Worm (Caenorhabditis elegans) whole organism, young adult: ENCODE results near the gene C09E7.8.

Experiments used
- B0261.1 ChIP-seq: sonication (generic microtip); optimal IDR thresholded peaks from 2 replicates; lab custom pipeline; 2016; ENCODE audit warnings: mild to moderate bottlenecking, missing genetic modification characterization, moderate library complexity, missing compliant biosample characterization
- C17E4.6 ChIP-seq: fragments of 200-800 bp; sonication (Bioruptor generic); IDR thresholded peaks from 2 replicates; pipeline ENCODE4 v1.3.6; 2022; ENCODE audit warnings: missing genetic modification reagents, missing genetic modification characterization, missing compliant biosample characterization
- D2030.7 ChIP-seq: fragments of 200-800 bp; sonication (Bioruptor generic); IDR thresholded peaks from 2 replicates; pipeline ENCODE4 v1.3.6; 2022; ENCODE audit warnings: missing genetic modification reagents, missing genetic modification characterization, missing compliant biosample characterization
- F22D6.2 ChIP-seq: sonication (generic microtip); optimal IDR thresholded peaks from 2 replicates; lab custom pipeline; 2016; ENCODE audit warnings: mild to moderate bottlenecking, missing genetic modification characterization, missing compliant biosample characterization
- F33H1.4 ChIP-seq: fragments of 200-800 bp; sonication (Bioruptor generic); IDR thresholded peaks from 2 replicates; pipeline ENCODE4 v1.3.6; 2022; ENCODE audit warnings: missing genetic modification reagents, missing genetic modification characterization, missing compliant biosample characterization
- F39B2.1 ChIP-seq: fragments of 200-800 bp; sonication (Bioruptor generic); IDR thresholded peaks from 2 replicates; pipeline ENCODE4 v1.3.6; 2022; ENCODE audit warnings: missing genetic modification reagents, missing genetic modification characterization, missing compliant biosample characterization
- F52B5.7 ChIP-seq: sonication (generic microtip); optimal IDR thresholded peaks from 2 replicates; lab custom pipeline; 2016; ENCODE audit warnings: mild to moderate bottlenecking, missing genetic modification characterization, missing compliant biosample characterization
- F57A8.1 ChIP-seq: fragments of 200-800 bp; sonication (Bioruptor generic); optimal IDR thresholded peaks from 2 replicates; lab custom pipeline; 2018; ENCODE audit warnings: mild to moderate bottlenecking, missing genetic modification characterization, moderate library complexity, missing compliant biosample characterization
- K11D2.4 ChIP-seq: fragments of 200-800 bp; sonication (Bioruptor generic); IDR thresholded peaks from 2 replicates; pipeline ENCODE4 v1.3.6; 2022; ENCODE audit warnings: missing genetic modification reagents, missing genetic modification characterization, missing compliant biosample characterization
- K12H6.12 ChIP-seq: fragments of 200-800 bp; sonication (Bioruptor generic); optimal IDR thresholded peaks from 2 replicates; lab custom pipeline; 2018; ENCODE audit warnings: mild to moderate bottlenecking, missing genetic modification characterization, missing compliant biosample characterization
- Y53G8AR.9 ChIP-seq: fragments of 200-800 bp; sonication (Bioruptor generic); conservative IDR thresholded peaks from 2 replicates; pipeline ENCODE4 v1.3.6; 2022; ENCODE audit warnings: missing genetic modification reagents, missing genetic modification characterization, missing compliant biosample characterization
- Y79H2A.3 ChIP-seq: fragments of 200-800 bp; sonication (Bioruptor generic); conservative IDR thresholded peaks from 2 replicates; pipeline ENCODE4 v1.3.6; 2022; ENCODE audit warnings: missing genetic modification reagents, missing genetic modification characterization, missing compliant biosample characterization
- akir-1 ChIP-seq: fragments of 200-800 bp; sonication (Bioruptor generic); optimal IDR thresholded peaks from 2 replicates; lab custom pipeline; 2018; ENCODE audit warnings: mild to moderate bottlenecking, missing genetic modification characterization, moderate library complexity, missing compliant biosample characterization
- athp-1 ChIP-seq: sonication (generic microtip); optimal IDR thresholded peaks from 2 replicates; lab custom pipeline; 2017; ENCODE audit warnings: mild to moderate bottlenecking, missing genetic modification characterization, missing compliant biosample characterization
- bed-2 ChIP-seq: fragments of 200-800 bp; sonication (Bioruptor generic); IDR thresholded peaks from 2 replicates; pipeline ENCODE4 v1.3.6; 2022; ENCODE audit warnings: missing genetic modification reagents, missing genetic modification characterization, missing compliant biosample characterization
- cebp-1 ChIP-seq, 2 experiments: fragments of 200-800 bp in 1 of 2; sonication (Bioruptor generic) in 1 of 2; sonication (generic microtip) in 1 of 2; IDR thresholded peaks in 1 of 2; optimal IDR thresholded peaks in 1 of 2; 2 replicates each; pipeline versions ENCODE4 v1.3.6 to Lab custom; 2017 to 2022; ENCODE audit warnings: missing compliant biosample characterization in 2 of 2, missing genetic modification characterization in 2 of 2, mild to moderate bottlenecking in 1 of 2, missing genetic modification reagents in 1 of 2, moderate library complexity in 1 of 2
- ceh-58 ChIP-seq: fragments of 200-800 bp; sonication (Bioruptor generic); IDR thresholded peaks from 2 replicates; pipeline ENCODE4 v1.3.6; 2022; ENCODE audit warnings: missing genetic modification characterization, missing compliant biosample characterization
- egl-44 ChIP-seq: fragments of 200-800 bp; sonication (Bioruptor generic); IDR thresholded peaks from 2 replicates; pipeline ENCODE4 v1.3.6; 2022; ENCODE audit warnings: missing genetic modification reagents, missing genetic modification characterization, missing compliant biosample characterization
- hlh-26 ChIP-seq: fragments of 200-800 bp; sonication (Bioruptor generic); conservative IDR thresholded peaks from 2 replicates; pipeline ENCODE4 v1.3.6; 2022; ENCODE audit warnings: missing genetic modification reagents, missing genetic modification characterization, missing compliant biosample characterization
- hrde-1 ChIP-seq: sonication (generic microtip); optimal IDR thresholded peaks from 2 replicates; lab custom pipeline; 2016; ENCODE audit warnings: missing genetic modification characterization, mild to moderate bottlenecking, missing compliant biosample characterization, moderate library complexity, missing genotype, missing genetic modification reagents, borderline replicate concordance
- let-607 ChIP-seq, 2 experiments: fragments of 200-800 bp in 1 of 2; sonication (Bioruptor generic) in 1 of 2; sonication (generic microtip) in 1 of 2; optimal IDR thresholded peaks; 2 replicates each; lab custom pipeline; 2016 to 2018; ENCODE audit warnings: mild to moderate bottlenecking in 2 of 2, missing compliant biosample characterization in 2 of 2, missing genetic modification characterization in 2 of 2, moderate library complexity in 2 of 2, missing genotype in 1 of 2
- lir-1 ChIP-seq: fragments of 200-800 bp; sonication (Bioruptor generic); conservative IDR thresholded peaks from 2 replicates; pipeline ENCODE4 v1.3.6; 2022; ENCODE audit warnings: missing genetic modification reagents, missing genetic modification characterization, missing compliant biosample characterization
- lsl-1 ChIP-seq: fragments of 200-800 bp; sonication (Bioruptor generic); optimal IDR thresholded peaks from 2 replicates; lab custom pipeline; 2018; ENCODE audit warnings: mild to moderate bottlenecking, missing genetic modification characterization, moderate library complexity, missing compliant biosample characterization
- madf-3 ChIP-seq: fragments of 200-800 bp; sonication (Bioruptor generic); IDR thresholded peaks from 2 replicates; pipeline ENCODE4 v1.3.6; 2022; ENCODE audit warnings: missing genetic modification reagents, missing genetic modification characterization, missing compliant biosample characterization
- mcd-1 ChIP-seq: fragments of 200-800 bp; sonication (Bioruptor generic); IDR thresholded peaks from 2 replicates; pipeline ENCODE4 v1.3.6; 2022; ENCODE audit warnings: missing genetic modification reagents, missing genetic modification characterization, missing compliant biosample characterization
- mel-28 ChIP-seq: sonication (generic microtip); optimal IDR thresholded peaks from 2 replicates; lab custom pipeline; 2016; ENCODE audit warnings: borderline replicate concordance, mild to moderate bottlenecking, missing genetic modification characterization, missing compliant biosample characterization
- nfya-1 ChIP-seq: sonication (generic microtip); optimal IDR thresholded peaks from 2 replicates; lab custom pipeline; 2017; ENCODE audit warnings: antibody characterized with exemption, missing compliant biosample characterization, missing genetic modification characterization, borderline replicate concordance; ENCODE audit not compliant: insufficient read depth
- nhr-90 ChIP-seq: sonication (generic microtip); optimal IDR thresholded peaks from 2 replicates; lab custom pipeline; 2016; ENCODE audit warnings: missing genotype, mild to moderate bottlenecking, missing genetic modification characterization, missing compliant biosample characterization
- tbx-9 ChIP-seq: sonication (generic microtip); optimal IDR thresholded peaks from 2 replicates; lab custom pipeline; 2016; ENCODE audit warnings: borderline replicate concordance, missing genetic modification characterization, inconsistent platforms, missing compliant biosample characterization
- tlf-1 ChIP-seq: fragments of 200-800 bp; sonication (Bioruptor generic); optimal IDR thresholded peaks from 2 replicates; lab custom pipeline; 2018; ENCODE audit warnings: mild to moderate bottlenecking, missing genetic modification characterization, missing compliant biosample characterization
- xnd-1 ChIP-seq: sonication (generic microtip); optimal IDR thresholded peaks from 2 replicates; lab custom pipeline; 2016; ENCODE audit warnings: missing genotype, missing genetic modification reagents, missing genetic modification characterization, missing compliant biosample characterization
- zim-3 ChIP-seq: sonication (generic microtip); optimal IDR thresholded peaks from 2 replicates; lab custom pipeline; 2017; ENCODE audit warnings: mild to moderate bottlenecking, missing genetic modification characterization, moderate library complexity, missing compliant biosample characterization
- ztf-22 ChIP-seq: fragments of 200-800 bp; sonication (Bioruptor generic); optimal IDR thresholded peaks from 2 replicates; lab custom pipeline; 2018; ENCODE audit warnings: mild to moderate bottlenecking, missing genetic modification characterization, moderate library complexity, missing compliant biosample characterization
- ztf-25 ChIP-seq: fragments of 200-800 bp; sonication (Bioruptor generic); IDR thresholded peaks from 2 replicates; pipeline ENCODE4 v1.3.6; 2022; ENCODE audit warnings: missing genetic modification reagents, missing genetic modification characterization, missing compliant biosample characterization
- ztf-3 ChIP-seq: fragments of 200-800 bp; sonication (Bioruptor generic); optimal IDR thresholded peaks from 2 replicates; lab custom pipeline; 2018; ENCODE audit warnings: mild to moderate bottlenecking, missing genetic modification characterization, missing compliant biosample characterization

The C09E7.8 gene

DNA sequence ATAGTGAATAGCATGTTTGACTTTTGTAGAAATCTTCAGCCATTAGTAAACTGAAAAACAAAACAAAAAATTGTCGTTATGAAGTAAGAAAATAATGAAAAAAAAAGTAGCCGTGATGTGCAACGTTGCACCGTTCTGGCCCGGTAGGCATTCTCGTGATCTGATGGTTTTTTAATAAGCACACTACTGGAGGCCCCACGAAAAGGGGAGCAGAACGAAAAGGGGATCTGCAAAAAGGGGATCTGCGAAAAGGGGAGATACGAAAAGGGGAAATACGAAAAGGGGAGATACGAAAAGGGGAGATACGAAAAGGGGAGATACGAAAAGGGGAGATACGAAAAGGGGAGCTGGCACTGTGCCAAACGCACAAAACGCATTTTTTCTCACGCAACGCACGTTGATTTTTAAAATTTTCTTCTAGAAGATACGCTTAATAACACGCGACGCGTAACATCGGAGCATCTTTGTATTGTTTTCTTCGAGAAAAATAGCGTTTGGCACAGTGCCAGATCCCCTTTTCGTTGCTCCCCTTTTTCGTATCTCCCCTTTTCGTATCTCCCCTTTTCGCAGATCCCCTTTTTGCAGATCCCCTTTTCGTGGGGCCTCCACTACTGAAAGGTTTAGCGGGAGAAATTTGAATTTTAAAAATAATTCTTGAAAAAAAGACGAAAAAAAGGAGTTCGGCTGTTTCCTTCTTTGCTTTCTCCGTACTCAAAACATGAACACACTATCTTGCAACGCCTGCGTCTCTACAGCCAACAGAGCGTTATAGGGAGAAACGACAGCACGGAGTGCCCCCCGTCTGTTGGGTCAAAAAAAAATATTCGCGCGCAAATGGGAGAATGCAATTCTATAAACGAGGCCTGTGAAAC is 7.0 kb downstream of the C09E7.8 start, which contains the start of gene C09E7.7 (continued):
- TF ChIP-seq hrde-1 (tag; lab: Kevin White, UChicago), result peak; percentile 25
- peak; percentile 72 for TF ChIP-seq K11D2.4 (GFP tag; lab: Robert Waterston, UW)
- TF ChIP-seq madf-3 (GFP tag; lab: Robert Waterston, UW), result 0 out of 2 replicates have a peak, but pooled peaks have one; percentile 26
- TF ChIP-seq D2030.7 (GFP tag; lab: Robert Waterston, UW), result peak; percentile 81
- TF ChIP-seq athp-1, result peak; percentile 18
- peak; percentile 16; the same call in 1 of the 2 replicates for TF ChIP-seq C17E4.6 (GFP tag; lab: Robert Waterston, UW)
- peak; percentile 70 for TF ChIP-seq xnd-1 (tag; lab: Kevin White, UChicago)
- TF ChIP-seq mcd-1, result peak; percentile 79
- peak; percentile 86 for TF ChIP-seq bed-2 (GFP tag; lab: Robert Waterston, UW)

DNA sequence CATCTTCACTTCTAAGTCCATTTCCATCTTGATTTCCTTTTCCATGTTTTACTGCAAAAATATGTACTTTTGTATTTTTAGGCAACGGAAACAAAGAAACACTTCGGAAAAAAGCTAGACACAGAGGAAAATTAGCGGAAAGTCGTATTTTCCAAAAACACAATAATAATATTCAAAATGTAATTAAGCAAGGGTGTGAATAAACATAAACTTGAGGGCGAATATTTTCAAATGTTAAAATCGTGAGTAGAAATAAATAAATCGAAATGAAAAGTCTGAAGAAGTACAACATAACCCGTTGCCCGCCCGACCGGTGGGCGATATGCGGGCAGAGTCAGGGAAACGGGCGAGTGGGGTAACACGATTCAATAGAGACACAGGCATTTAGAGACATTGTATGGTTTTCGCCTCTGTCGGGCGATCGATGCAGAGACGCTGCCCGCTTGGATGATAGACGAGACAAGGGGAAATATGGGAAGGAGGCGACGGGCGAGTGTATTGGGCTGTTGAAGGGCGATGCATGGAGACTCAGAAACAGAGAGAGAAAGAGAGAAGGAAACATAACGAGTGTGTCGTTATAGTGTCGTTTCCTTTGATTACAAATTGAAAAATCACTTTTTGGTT is 21.3 kb downstream of the C09E7.8 start, which contains the start of gene C09E7.4:
Gene C09E7.4, minus strand, starts transcription at position 51 of the 624 bp plus-strand sequence.
- TF ChIP-seq F39B2.1 (GFP tag; lab: Robert Waterston, UW) (no peak), Y53G8AR.9 (no peak), tlf-1 (GFP tag; lab: Kevin White, UChicago) (no peak), K12H6.12 (tag; lab: Kevin White, UChicago) (peak; percentile 18), ztf-25 (GFP tag; lab: Robert Waterston, UW) (0 out of 2 replicates have a peak, but pooled peaks have one; percentile 11), zim-3 (tag; lab: Kevin White, UChicago) (no peak), lir-1 (GFP tag; lab: Robert Waterston, UW) (no peak), cebp-1 (GFP tag; IDR thresholded peaks at IDR 0.05; lab: Robert Waterston, UW) (no peak), cebp-1 (tag; optimal IDR thresholded peaks at IDR 0.05; lab: Kevin White, UChicago) (no peak)
- TF ChIP-seq, all 124 proteins: peak for 2

DNA sequence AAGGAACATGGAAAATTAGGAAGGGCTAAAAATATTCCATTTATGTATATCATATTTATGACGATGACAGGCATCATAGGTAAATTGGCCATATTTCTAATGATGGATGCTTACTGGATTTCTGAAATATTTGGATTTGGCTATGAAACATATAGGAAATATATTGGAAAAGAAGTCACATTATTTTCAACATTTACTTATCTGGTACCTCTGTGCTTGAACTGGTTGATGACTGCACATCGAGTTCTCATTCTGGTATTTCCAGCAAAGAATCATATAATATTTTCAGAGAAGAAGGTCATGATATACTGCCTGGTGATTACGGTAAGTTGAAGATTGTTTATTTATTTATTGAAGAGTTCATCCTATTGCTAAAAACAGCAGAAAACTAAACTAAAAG is 25.7 kb downstream of the C09E7.8 start, which contains the start of gene srxa-5:
Gene srxa-5, plus strand, starts transcription at position 301 of the 400 bp plus-strand sequence.
- TF ChIP-seq F57A8.1 (GFP tag; lab: Kevin White, UChicago), result no peak
- TF ChIP-seq ztf-3, result no peak
- no peak for TF ChIP-seq ztf-22 (GFP tag; lab: Kevin White, UChicago)
- TF ChIP-seq Y79H2A.3, result no peak

DNA sequence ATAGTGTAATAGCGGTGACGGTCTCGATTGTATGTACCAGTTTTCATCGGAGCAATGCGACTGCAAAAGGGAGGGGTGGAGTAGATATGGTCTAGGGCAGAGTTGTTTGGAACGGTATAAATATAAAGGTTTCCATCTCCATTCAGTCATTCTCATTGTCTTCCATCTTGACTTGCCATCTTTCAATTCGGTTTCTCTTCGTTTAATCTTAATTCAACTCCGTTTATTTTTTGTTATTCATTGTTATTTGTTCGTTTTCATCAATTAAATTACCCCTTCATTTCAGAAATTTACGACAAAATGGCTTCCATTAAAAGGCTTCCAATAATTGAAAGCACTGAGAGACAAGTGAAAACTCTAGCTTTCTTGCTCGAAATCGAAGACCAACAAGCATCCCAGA is 27.3 kb downstream of the C09E7.8 start, which contains the start of gene C09E7.11:
Gene C09E7.11, plus strand, starts transcription at position 301 of the 400 bp plus-strand sequence.
- no peak for TF ChIP-seq let-607 (tag; optimal IDR thresholded peaks at IDR 0.05; lab: Kevin White, UChicago)
- TF ChIP-seq hlh-26 (GFP tag; lab: Robert Waterston, UW), result no peak
- TF ChIP-seq ceh-58, result no peak
- no peak for TF ChIP-seq F33H1.4 (GFP tag; lab: Robert Waterston, UW)
- no peak for TF ChIP-seq tbx-9
- no peak for TF ChIP-seq Y79H2A.3
- TF ChIP-seq F52B5.7 (tag; lab: Kevin White, UChicago), result no peak
- TF ChIP-seq F22D6.2 (tag; lab: Kevin White, UChicago), result no peak
- no peak for TF ChIP-seq egl-44 (GFP tag; lab: Robert Waterston, UW)
- no peak for TF ChIP-seq mel-28 (tag; lab: Kevin White, UChicago)
- TF ChIP-seq B0261.1, result no peak
- TF ChIP-seq nhr-90 (tag; lab: Kevin White, UChicago), result no peak
- no peak for TF ChIP-seq lsl-1 (GFP tag; lab: Kevin White, UChicago)
- TF ChIP-seq nfya-1 (tag; lab: Kevin White, UChicago), result no peak
- no peak for TF ChIP-seq akir-1
